Worm (Caenorhabditis elegans) whole organism, L2 larva: Measurements from ENCODE around the gene R05D8.11.
A peak's percentile ranks its signal among the peaks of the same experiment; 100 is the strongest.

Experiments used
- C34F6.9 ChIP-seq: fragments of 150-350 bp; optimal IDR thresholded peaks from 2 replicates; lab custom pipeline; 2014; ENCODE audit warnings: missing biosample characterization, missing genetic modification characterization
- F13H6.1 ChIP-seq: sonication (generic microtip); optimal IDR thresholded peaks from 2 replicates; lab custom pipeline; 2016; ENCODE audit warnings: missing genetic modification characterization, missing compliant biosample characterization
- R02D3.7 ChIP-seq: fragments of 150-350 bp; optimal IDR thresholded peaks from 2 replicates; lab custom pipeline; 2014; ENCODE audit warnings: missing biosample characterization, missing genetic modification characterization
- Y55F3AM.14 ChIP-seq: fragments of 200-800 bp; sonication (Bioruptor generic); optimal IDR thresholded peaks from 2 replicates; lab custom pipeline; 2018; ENCODE audit warnings: mild to moderate bottlenecking, missing genetic modification characterization, missing compliant biosample characterization
- ZK546.5 ChIP-seq: sonication (generic microtip); optimal IDR thresholded peaks from 2 replicates; lab custom pipeline; 2017; ENCODE audit warnings: missing biosample characterization, missing genetic modification characterization
- ama-1 ChIP-seq: fragments of 150-350 bp; optimal IDR thresholded peaks from 2 replicates; lab custom pipeline; 2018; ENCODE audit warnings: inconsistent platforms
- blmp-1 ChIP-seq: sonication (generic microtip); optimal IDR thresholded peaks from 2 replicates; lab custom pipeline; 2017; ENCODE audit warnings: missing genetic modification characterization, mild to moderate bottlenecking, missing compliant biosample characterization, antibody characterized with exemption, moderate library complexity; ENCODE audit not compliant: insufficient read depth
- ceh-16 ChIP-seq: fragments of 150-350 bp; optimal IDR thresholded peaks from 2 replicates; lab custom pipeline; 2014; ENCODE audit warnings: missing biosample characterization, missing genetic modification characterization
- dmd-4 ChIP-seq: sonication (generic microtip); optimal IDR thresholded peaks from 2 replicates; lab custom pipeline; 2017; ENCODE audit warnings: missing biosample characterization, missing genetic modification characterization
- egl-27 ChIP-seq: sonication (generic microtip); optimal IDR thresholded peaks from 3 replicates; lab custom pipeline; 2017; ENCODE audit warnings: missing biosample characterization, missing genetic modification reagents, missing genetic modification characterization
- elt-3 ChIP-seq: sonication (generic microtip); optimal IDR thresholded peaks from 2 replicates; lab custom pipeline; 2017; ENCODE audit warnings: missing biosample characterization, missing genetic modification characterization
- fos-1 ChIP-seq: fragments of 150-350 bp; optimal IDR thresholded peaks from 2 replicates; lab custom pipeline; 2014; ENCODE audit warnings: missing biosample characterization, missing genetic modification characterization
- gmeb-1 ChIP-seq: fragments of 150-350 bp; optimal IDR thresholded peaks from 2 replicates; lab custom pipeline; 2014; ENCODE audit warnings: missing biosample characterization, missing genetic modification characterization
- lin-11 ChIP-seq: fragments of 150-350 bp; sonication (generic microtip); optimal IDR thresholded peaks from 2 replicates; lab custom pipeline; 2014; ENCODE audit warnings: missing biosample characterization, missing genetic modification characterization, inconsistent platforms, mixed read lengths
- lin-13 ChIP-seq: fragments of 150-350 bp; optimal IDR thresholded peaks from 2 replicates; lab custom pipeline; 2014; ENCODE audit warnings: missing biosample characterization, missing genetic modification reagents, missing genetic modification characterization
- lin-39 ChIP-seq: fragments of 150-350 bp; optimal IDR thresholded peaks from 2 replicates; lab custom pipeline; 2014; ENCODE audit warnings: missing biosample characterization, missing genetic modification reagents, missing genetic modification characterization
- mdl-1 ChIP-seq, 2 experiments: fragments of 150-350 bp in 1 of 2; sonication (generic microtip) in 1 of 2; optimal IDR thresholded peaks; 2 replicates each; lab custom pipeline; 2017; ENCODE audit warnings: missing biosample characterization in 2 of 2, missing genetic modification characterization in 2 of 2
- nhr-10 ChIP-seq: sonication (generic microtip); optimal IDR thresholded peaks from 2 replicates; lab custom pipeline; 2017; ENCODE audit warnings: missing biosample characterization, missing genetic modification characterization
- nhr-11 ChIP-seq: fragments of 150-350 bp; optimal IDR thresholded peaks from 2 replicates; lab custom pipeline; 2014; ENCODE audit warnings: missing biosample characterization, missing genetic modification characterization
- nhr-12 ChIP-seq: fragments of 150-350 bp; optimal IDR thresholded peaks from 2 replicates; lab custom pipeline; 2014; ENCODE audit warnings: missing biosample characterization, missing genetic modification characterization
- nhr-21 ChIP-seq: fragments of 150-350 bp; optimal IDR thresholded peaks from 2 replicates; lab custom pipeline; 2014; ENCODE audit warnings: missing biosample characterization, missing genetic modification characterization
- nhr-237 ChIP-seq: fragments of 150-350 bp; optimal IDR thresholded peaks from 2 replicates; lab custom pipeline; 2014; ENCODE audit warnings: missing biosample characterization, missing genetic modification characterization
- nhr-25 ChIP-seq: fragments of 150-350 bp; sonication (generic microtip); optimal IDR thresholded peaks from 3 replicates; lab custom pipeline; 2014; ENCODE audit warnings: missing biosample characterization, missing genetic modification characterization
- nhr-77 ChIP-seq: fragments of 150-350 bp; optimal IDR thresholded peaks from 2 replicates; lab custom pipeline; 2014; ENCODE audit warnings: missing biosample characterization, missing genetic modification characterization
- peb-1 ChIP-seq: fragments of 150-350 bp; optimal IDR thresholded peaks from 2 replicates; lab custom pipeline; 2014; ENCODE audit warnings: missing biosample characterization, missing genetic modification characterization
- sem-4 ChIP-seq: fragments of 150-350 bp; optimal IDR thresholded peaks from 2 replicates; lab custom pipeline; 2014; ENCODE audit warnings: missing biosample characterization, missing genetic modification reagents, missing genetic modification characterization
- skn-1 ChIP-seq: sonication (generic microtip); optimal IDR thresholded peaks from 2 replicates; lab custom pipeline; 2017; ENCODE audit warnings: missing biosample characterization, missing genetic modification characterization
- sma-9 ChIP-seq, 2 experiments: fragments of 150-350 bp in 1 of 2; sonication (generic microtip) in 1 of 2; optimal IDR thresholded peaks; 2 replicates each; lab custom pipeline; 2014 to 2016; ENCODE audit warnings: missing genetic modification characterization in 2 of 2, mild to moderate bottlenecking in 1 of 2, missing biosample characterization in 1 of 2, missing compliant biosample characterization in 1 of 2, missing genetic modification reagents in 1 of 2, moderate library complexity in 1 of 2
- unc-39 ChIP-seq: fragments of 150-350 bp; optimal IDR thresholded peaks from 2 replicates; lab custom pipeline; 2014; ENCODE audit warnings: missing biosample characterization, missing genetic modification characterization
- unc-55 ChIP-seq: fragments of 150-350 bp; sonication (generic microtip); optimal IDR thresholded peaks from 3 replicates; lab custom pipeline; 2014; ENCODE audit warnings: missing biosample characterization, missing genetic modification reagents, missing genetic modification characterization
- unc-62 ChIP-seq: fragments of 150-350 bp; optimal IDR thresholded peaks from 2 replicates; lab custom pipeline; 2014; ENCODE audit warnings: missing biosample characterization, missing genetic modification reagents, missing genetic modification characterization
- zag-1 ChIP-seq: fragments of 150-350 bp; optimal IDR thresholded peaks from 2 replicates; lab custom pipeline; 2014; ENCODE audit warnings: missing biosample characterization, missing genetic modification characterization
- ztf-1 ChIP-seq: fragments of 200-800 bp; sonication (Bioruptor generic); conservative IDR thresholded peaks from 2 replicates; pipeline ENCODE4 v1.3.6; 2022; ENCODE audit warnings: missing genetic modification characterization, missing compliant biosample characterization
- ztf-4 ChIP-seq: fragments of 150-350 bp; optimal IDR thresholded peaks from 2 replicates; lab custom pipeline; 2014; ENCODE audit warnings: missing biosample characterization, missing genetic modification characterization

R05D8.11 gene

DNA sequence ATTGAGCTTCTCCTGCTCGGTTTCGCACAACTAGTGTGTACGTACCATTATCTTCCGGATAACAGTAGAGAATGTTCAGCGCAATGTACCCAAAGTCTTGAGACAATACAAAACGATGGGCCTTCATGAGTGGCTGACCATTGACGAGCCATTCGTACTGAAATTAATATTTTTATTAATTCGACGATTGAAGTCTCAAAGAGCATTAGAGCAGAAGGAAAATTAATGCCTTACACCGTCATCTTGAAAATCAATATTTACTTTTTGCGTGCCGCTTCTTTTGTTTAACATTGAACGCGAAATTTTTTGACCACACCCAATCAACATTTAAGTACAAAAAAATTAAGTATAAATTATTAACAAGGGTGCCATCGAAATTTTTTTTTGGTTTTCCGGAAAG lies 12.3 kb upstream of the R05D8.11 start:
- TF ChIP-seq zag-1 (tag; lab: Kevin White, UChicago), result no peak
- TF ChIP-seq ZK546.5, result no peak
- no peak for TF ChIP-seq C34F6.9 (tag; lab: Kevin White, UChicago)
- no peak for TF ChIP-seq gmeb-1 (tag; lab: Kevin White, UChicago)
- TF ChIP-seq nhr-11 (tag; lab: Kevin White, UChicago), result no peak

DNA sequence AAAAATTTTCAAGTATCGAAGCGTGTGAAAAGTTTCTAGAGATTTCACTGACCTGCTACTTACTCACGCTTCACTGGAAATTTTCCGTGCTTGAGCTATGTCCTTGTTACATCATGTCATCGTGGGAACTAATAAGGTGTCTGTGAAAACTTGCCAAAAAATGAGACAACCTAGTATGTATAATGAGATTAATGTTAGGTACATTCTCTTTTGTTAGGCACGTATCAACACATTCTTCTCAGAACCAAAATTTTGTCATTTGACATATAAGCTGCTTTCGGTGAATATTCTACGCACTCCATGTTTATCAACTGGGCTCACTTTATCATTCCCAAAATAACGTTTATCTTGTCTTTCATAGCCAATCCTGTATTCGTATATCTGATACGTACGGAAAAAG lies 6.6 kb downstream of the R05D8.11 start, which contains the start of gene srj-18:
TSS of gene srj-18 (plus strand) at position 301 of the 400 bp plus-strand sequence.
- TF ChIP-seq ceh-16 (tag; lab: Kevin White, UChicago), result no peak
- TF ChIP-seq nhr-21 (tag; lab: Kevin White, UChicago), result no peak
- no peak for TF ChIP-seq unc-62 (GFP tag; lab: Kevin White, UChicago)
- no peak for TF ChIP-seq mdl-1 (tag; optimal IDR thresholded peaks at IDR 0.05; lab: Kevin White, UChicago)
- no peak for TF ChIP-seq ztf-4 (tag; lab: Kevin White, UChicago)
- no peak for TF ChIP-seq F13H6.1
- TF ChIP-seq R02D3.7, result no peak
- no peak for TF ChIP-seq lin-39 (tag; lab: Kevin White, UChicago)
- TF ChIP-seq ztf-1, result no peak
- TF ChIP-seq lin-11 (tag; lab: Kevin White, UChicago), result no peak
- TF ChIP-seq elt-3 (tag; lab: Kevin White, UChicago), result no peak
- TF ChIP-seq nhr-10 (tag; lab: Kevin White, UChicago), result no peak
- no peak for TF ChIP-seq nhr-77
- no peak for TF ChIP-seq fos-1 (tag; lab: Kevin White, UChicago)
- TF ChIP-seq sem-4 (tag; lab: Kevin White, UChicago), result no peak
- no peak for TF ChIP-seq zag-1 (tag; lab: Kevin White, UChicago)
- no peak for TF ChIP-seq nhr-237 (tag; lab: Kevin White, UChicago)
- no peak for TF ChIP-seq nhr-11 (tag; lab: Kevin White, UChicago)
- no peak for TF ChIP-seq egl-27 (tag; lab: Kevin White, UChicago)

DNA sequence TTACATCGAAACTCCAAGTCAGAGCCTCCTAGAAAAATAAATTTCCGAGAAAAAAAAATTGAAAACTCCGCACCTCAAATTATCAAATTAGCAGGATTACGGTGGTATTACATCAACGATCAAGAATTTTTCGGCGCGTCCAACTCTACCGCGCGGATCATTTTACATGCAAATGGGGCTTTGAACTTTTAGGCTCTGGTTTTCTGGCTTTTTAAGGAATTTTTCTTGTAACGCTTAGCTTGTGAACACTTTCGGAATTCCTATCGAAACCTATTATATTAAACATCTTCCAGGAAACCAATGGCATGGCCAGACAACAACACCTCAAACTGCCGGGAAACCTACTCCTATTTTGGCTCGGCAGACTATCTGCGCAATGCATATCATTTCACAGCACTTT lies 9.1 kb downstream of the R05D8.11 start, which contains the start of gene srh-56:
TSS of gene srh-56 (plus strand) at position 301 of the 400 bp plus-strand sequence.
- TF ChIP-seq unc-55 (GFP tag; lab: Kevin White, UChicago) (no peak), nhr-12 (no peak), nhr-21 (tag; lab: Kevin White, UChicago) (no peak)

ce11 chrV:2769754-2770153 lies 10.9 kb downstream of the R05D8.11 start, which contains the start of gene dhs-15:
Gene dhs-15, minus strand, starts transcription at chrV:2769854.
- TF ChIP-seq sma-9 (GFP tag; optimal IDR thresholded peaks at IDR 0.05; lab: Kevin White, UChicago), result no peak
- no peak for TF ChIP-seq sma-9 (tag; optimal IDR thresholded peaks at IDR 0.05; lab: Kevin White, UChicago)
- no peak for TF ChIP-seq ZK546.5
- no peak for TF ChIP-seq nhr-21 (tag; lab: Kevin White, UChicago)
- no peak for TF ChIP-seq skn-1 (tag; lab: Kevin White, UChicago)
- no peak for TF ChIP-seq zag-1 (tag; lab: Kevin White, UChicago)
- no peak for TF ChIP-seq C34F6.9 (tag; lab: Kevin White, UChicago)
- no peak for TF ChIP-seq nhr-77

DNA sequence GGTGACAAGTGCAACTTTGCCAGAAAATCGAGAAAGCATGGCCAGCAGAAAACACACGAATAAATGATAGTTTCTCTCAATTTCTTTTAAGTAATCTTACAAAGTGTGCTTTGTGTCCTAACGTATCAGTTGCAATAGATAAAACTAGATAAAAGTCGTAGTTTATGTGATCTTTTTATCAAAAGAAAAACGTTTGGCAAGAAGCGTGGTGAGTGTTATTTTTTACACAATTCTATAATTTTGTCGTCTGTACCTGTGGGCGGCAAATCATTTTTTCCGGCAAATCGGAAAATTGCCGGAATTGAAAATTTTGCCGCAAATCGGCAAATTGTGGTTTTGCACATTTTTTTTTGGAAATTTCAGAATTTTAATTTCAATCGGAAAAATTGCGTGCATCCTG lies 13.2 kb downstream of the R05D8.11 start, which contains the start of gene R05D8.9:
TSS of gene R05D8.9 (minus strand) at position 101 of the 400 bp plus-strand sequence.
- no peak for TF ChIP-seq lin-13 (GFP tag; lab: Kevin White, UChicago)
- no peak for TF ChIP-seq elt-3 (tag; lab: Kevin White, UChicago)
- TF ChIP-seq nhr-77, result no peak

DNA sequence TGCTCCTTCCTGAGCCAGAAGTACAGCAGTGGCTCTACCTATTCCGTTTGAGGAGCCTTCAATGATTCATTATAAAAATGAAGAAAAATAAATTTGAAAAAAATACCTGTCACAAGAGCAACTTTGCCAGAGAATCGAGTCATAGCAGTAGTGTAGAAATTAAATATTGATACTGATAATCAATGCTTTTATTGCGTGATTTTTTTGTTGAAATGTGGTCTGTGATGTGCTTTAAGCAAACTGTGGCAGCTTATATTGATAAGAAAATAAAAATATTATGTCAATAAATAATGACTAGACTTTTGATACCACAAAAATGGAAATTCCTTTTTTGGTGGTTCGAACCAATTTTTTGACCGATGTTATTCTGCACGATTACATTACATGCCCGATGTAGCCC lies 15.6 kb downstream of the R05D8.11 start, which contains the start of gene dhs-14:
TSS of gene dhs-14 (minus strand) at position 149 of the 400 bp plus-strand sequence.
- TF ChIP-seq dmd-4 (no peak), fos-1 (tag; lab: Kevin White, UChicago) (peak; percentile 69)

DNA sequence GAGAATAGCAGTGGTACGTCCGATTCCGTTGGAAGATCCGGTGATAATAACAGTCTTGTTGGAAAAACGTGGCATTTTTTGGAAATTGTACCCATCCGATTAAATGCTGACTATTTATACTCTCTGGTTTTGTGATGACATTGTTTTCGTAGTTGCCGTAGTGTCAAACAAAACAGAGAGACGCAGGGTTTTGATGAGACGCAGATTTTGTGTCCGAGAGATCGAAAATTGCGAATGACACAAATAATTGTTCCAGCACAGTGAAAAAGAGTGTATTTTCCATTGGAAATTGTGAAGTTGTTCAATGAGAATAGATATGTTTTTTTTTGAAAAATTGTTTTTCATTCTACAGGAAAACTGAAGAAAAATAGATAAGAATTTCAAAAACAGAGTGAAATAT lies 17.6 kb downstream of the R05D8.11 start, which contains the start of gene R05D8.7:
TSS of gene R05D8.7 (minus strand) at position 104 of the 400 bp plus-strand sequence.
- TF ChIP-seq nhr-25 (tag; lab: Kevin White, UChicago), result no peak
- no peak for TF ChIP-seq ama-1 (lab: Kevin White, UChicago)
- TF ChIP-seq blmp-1 (tag; lab: Kevin White, UChicago), result no peak
- no peak for TF ChIP-seq peb-1 (tag; lab: Kevin White, UChicago)
- TF ChIP-seq Y55F3AM.14 (GFP tag; lab: Kevin White, UChicago), result no peak
- no peak for TF ChIP-seq ceh-16 (tag; lab: Kevin White, UChicago)
- TF ChIP-seq unc-39 (tag; lab: Kevin White, UChicago), result no peak
